Worm (Caenorhabditis elegans) whole organism, L1 larva: ENCODE data around the gene F14F9.4.

ENCODE experiments used
- fkh-10 ChIP-seq: sonication (generic microtip); optimal IDR thresholded peaks from 2 replicates; lab custom pipeline; 2017; ENCODE audit warnings: missing biosample characterization, missing genetic modification reagents, missing genetic modification characterization
- lin-13 ChIP-seq: fragments of 150-350 bp; optimal IDR thresholded peaks from 2 replicates; lab custom pipeline; 2014; ENCODE audit warnings: missing biosample characterization, missing genetic modification reagents, missing genetic modification characterization
- nhr-12 ChIP-seq: sonication (generic microtip); optimal IDR thresholded peaks from 2 replicates; lab custom pipeline; 2017; ENCODE audit warnings: missing biosample characterization, missing genetic modification characterization
- rnt-1 ChIP-seq: sonication (generic microtip); optimal IDR thresholded peaks from 2 replicates; lab custom pipeline; 2016; ENCODE audit warnings: mild to moderate bottlenecking, missing genetic modification characterization, moderate library complexity, missing compliant biosample characterization
- sptf-1 ChIP-seq: fragments of 150-350 bp; optimal IDR thresholded peaks from 2 replicates; lab custom pipeline; 2014; ENCODE audit warnings: missing biosample characterization, missing genetic modification characterization
- unc-30 ChIP-seq: sonication (generic microtip); optimal IDR thresholded peaks from 2 replicates; lab custom pipeline; 2017; ENCODE audit warnings: missing biosample characterization, missing genetic modification characterization
- unc-62 ChIP-seq: fragments of 150-350 bp; optimal IDR thresholded peaks from 2 replicates; lab custom pipeline; 2014; ENCODE audit warnings: missing biosample characterization, missing genetic modification reagents, missing genetic modification characterization
- ztf-4 ChIP-seq: fragments of 150-350 bp; optimal IDR thresholded peaks from 2 replicates; lab custom pipeline; 2014; ENCODE audit warnings: missing biosample characterization, missing genetic modification characterization

- TF ChIP-seq sptf-1 (tag; lab: Kevin White, UChicago) (no peak), unc-62 (GFP tag; lab: Kevin White, UChicago) (no peak), lin-13 (GFP tag; lab: Kevin White, UChicago) (no peak), nhr-12 (tag; lab: Kevin White, UChicago) (no peak), ztf-4 (tag; lab: Kevin White, UChicago) (no peak), unc-30 (tag; lab: Kevin White, UChicago) (no peak), rnt-1 (no peak), fkh-10 (GFP tag; lab: Kevin White, UChicago) (no peak)
Observed at ce11 chrV:5084957-5085465, 47.5 kb upstream of the F14F9.4 start, which contains the start of gene Y58A7A.4.
